Worm (Caenorhabditis elegans) whole organism, L1 larva: ENCODE results near the gene C35B1.9.
A peak's percentile ranks its signal among the peaks of the same experiment; 100 is the strongest.

Source experiments
- blmp-1 ChIP-seq: fragments of 150-350 bp; optimal IDR thresholded peaks from 2 replicates; lab custom pipeline; 2014; ENCODE audit warnings: missing biosample characterization, missing genetic modification characterization
- ces-1 ChIP-seq: fragments of 150-350 bp; optimal IDR thresholded peaks from 2 replicates; lab custom pipeline; 2014; ENCODE audit warnings: missing biosample characterization, missing genetic modification reagents, missing genetic modification characterization
- elt-3 ChIP-seq, 6 experiments: fragments of 150-350 bp in 1 of 6; sonication (generic microtip); optimal IDR thresholded peaks; 2 replicates each; lab custom pipeline; 2017 to 2018; ENCODE audit warnings: missing biosample characterization in 6 of 6, missing genetic modification characterization in 6 of 6, inconsistent platforms in 1 of 6
- isw-1 ChIP-seq: fragments of 200-800 bp; sonication (Bioruptor generic); IDR thresholded peaks from 2 replicates; pipeline ENCODE4 v1.3.6; 2022; ENCODE audit warnings: missing genetic modification characterization, missing compliant biosample characterization
- lin-14 ChIP-seq: fragments of 200-800 bp; sonication (Bioruptor generic); optimal IDR thresholded peaks from 2 replicates; lab custom pipeline; 2018; ENCODE audit warnings: mild to moderate bottlenecking, missing genetic modification characterization, moderate library complexity, missing compliant biosample characterization
- nhr-19 ChIP-seq: fragments of 200-800 bp; sonication (Bioruptor generic); conservative IDR thresholded peaks from 2 replicates; pipeline ENCODE4 v1.3.6; 2022; ENCODE audit warnings: missing genetic modification characterization, missing compliant biosample characterization
- nhr-20 ChIP-seq: sonication (generic microtip); optimal IDR thresholded peaks from 2 replicates; lab custom pipeline; 2016; ENCODE audit warnings: mild to moderate bottlenecking, missing genetic modification characterization, missing compliant biosample characterization
- nhr-47 ChIP-seq: sonication (generic microtip); optimal IDR thresholded peaks from 2 replicates; lab custom pipeline; 2016; ENCODE audit warnings: mild to moderate bottlenecking, missing genetic modification characterization, moderate library complexity, missing compliant biosample characterization

Gene C35B1.9

ce11 chrIV:4030917-4031599 lies 49.7 kb downstream of the C35B1.9 start (continued):
- TF ChIP-seq lin-14 (GFP tag; lab: Kevin White, UChicago) (peak; percentile 81), blmp-1 (tag; lab: Kevin White, UChicago) (peak; percentile 92), nhr-20 (peak; percentile 70), nhr-19 (GFP tag; lab: Robert Waterston, UW) (peak; percentile 29; the same call in 1 of the 2 replicates), ces-1 (GFP tag; lab: Kevin White, UChicago) (no peak), elt-3 (tag; optimal IDR thresholded peaks at IDR 0.05; lab: Kevin White, UChicago) (peak in 5 of 6 experiments; percentile 53 to 95 (median 73)), isw-1 (GFP tag; lab: Robert Waterston, UW) (no peak), nhr-47 (peak; percentile 6)
